Worm (Caenorhabditis elegans) whole organism, L3 larva: Measurements from ENCODE around the gene C04C3.9.
"Not testable (repeated sequence)": the region's sequence is repeated elsewhere in the genome, so short reads cannot be mapped to it uniquely, and the experiment has no call there.

Experiments used
- R02D3.7 ChIP-seq: fragments of 150-350 bp; optimal IDR thresholded peaks from 2 replicates; lab custom pipeline; 2014; ENCODE audit warnings: missing biosample characterization, missing genetic modification characterization
- ama-1 ChIP-seq: fragments of 150-350 bp; optimal IDR thresholded peaks from 2 replicates; lab custom pipeline; 2018
- ceh-16 ChIP-seq: sonication (generic microtip); optimal IDR thresholded peaks from 2 replicates; lab custom pipeline; 2017; ENCODE audit warnings: missing biosample characterization, missing genetic modification characterization
- ceh-28 ChIP-seq: fragments of 150-350 bp; optimal IDR thresholded peaks from 2 replicates; lab custom pipeline; 2014; ENCODE audit warnings: missing biosample characterization, missing genetic modification reagents, missing genetic modification characterization
- ceh-82 ChIP-seq: fragments of 150-350 bp; optimal IDR thresholded peaks from 2 replicates; lab custom pipeline; 2014; ENCODE audit warnings: missing biosample characterization, missing genetic modification characterization
- ceh-9 ChIP-seq: sonication (generic microtip); optimal IDR thresholded peaks from 2 replicates; lab custom pipeline; 2018; ENCODE audit warnings: missing biosample characterization, missing genetic modification characterization
- daf-12 ChIP-seq: fragments of 150-350 bp; optimal IDR thresholded peaks from 2 replicates; lab custom pipeline; 2014; ENCODE audit warnings: missing biosample characterization, missing genetic modification reagents, missing genetic modification characterization
- egl-5 ChIP-seq: fragments of 150-350 bp; optimal IDR thresholded peaks from 2 replicates; lab custom pipeline; 2017; ENCODE audit warnings: missing biosample characterization, missing genetic modification reagents, missing genetic modification characterization, inconsistent platforms
- elt-2 ChIP-seq: sonication (generic microtip); optimal IDR thresholded peaks from 2 replicates; lab custom pipeline; 2016; ENCODE audit warnings: missing genetic modification reagents, mild to moderate bottlenecking, missing genetic modification characterization, missing compliant biosample characterization
- eor-1 ChIP-seq, 2 experiments: fragments of 150-350 bp; optimal IDR thresholded peaks; 2 replicates each; lab custom pipeline; 2014 to 2018; ENCODE audit warnings: missing biosample characterization in 2 of 2, missing genetic modification characterization in 2 of 2
- fkh-2 ChIP-seq: fragments of 150-350 bp; optimal IDR thresholded peaks from 2 replicates; lab custom pipeline; 2014; ENCODE audit warnings: missing biosample characterization, missing genetic modification reagents, missing genetic modification characterization
- hmg-11 ChIP-seq: sonication (generic microtip); optimal IDR thresholded peaks from 2 replicates; lab custom pipeline; 2016; ENCODE audit warnings: missing genetic modification characterization, missing compliant biosample characterization
- jun-1 ChIP-seq: fragments of 150-350 bp; optimal IDR thresholded peaks from 2 replicates; lab custom pipeline; 2014; ENCODE audit warnings: missing biosample characterization, missing genetic modification reagents, missing genetic modification characterization
- lin-15B ChIP-seq: fragments of 150-350 bp; optimal IDR thresholded peaks from 2 replicates; lab custom pipeline; 2014; ENCODE audit warnings: missing biosample characterization, missing genetic modification characterization
- lin-39 ChIP-seq: fragments of 150-350 bp; optimal IDR thresholded peaks from 2 replicates; lab custom pipeline; 2018; ENCODE audit warnings: missing biosample characterization, missing genetic modification reagents, missing genetic modification characterization
- lsy-12 ChIP-seq: sonication (generic microtip); optimal IDR thresholded peaks from 2 replicates; lab custom pipeline; 2016; ENCODE audit warnings: mild to moderate bottlenecking, missing genetic modification characterization, missing compliant biosample characterization
- nfya-1 ChIP-seq: sonication (generic microtip); optimal IDR thresholded peaks from 2 replicates; lab custom pipeline; 2017; ENCODE audit warnings: missing genetic modification characterization, mild to moderate bottlenecking, missing compliant biosample characterization, antibody characterized with exemption, moderate library complexity; ENCODE audit not compliant: insufficient read depth
- nhr-11 ChIP-seq: fragments of 150-350 bp; optimal IDR thresholded peaks from 2 replicates; lab custom pipeline; 2014; ENCODE audit warnings: missing biosample characterization, missing genetic modification characterization
- nhr-23 ChIP-seq: fragments of 150-350 bp; optimal IDR thresholded peaks from 2 replicates; lab custom pipeline; 2014; ENCODE audit warnings: missing biosample characterization, missing genetic modification reagents, missing genetic modification characterization
- nhr-25 ChIP-seq: sonication (generic microtip); optimal IDR thresholded peaks from 2 replicates; lab custom pipeline; 2017; ENCODE audit warnings: missing biosample characterization, missing genetic modification characterization
- nhr-67 ChIP-seq: fragments of 150-350 bp; optimal IDR thresholded peaks from 2 replicates; lab custom pipeline; 2014; ENCODE audit warnings: missing biosample characterization, missing genetic modification characterization
- pha-4 ChIP-seq: fragments of 150-350 bp; optimal IDR thresholded peaks from 2 replicates; lab custom pipeline; 2014; ENCODE audit warnings: missing biosample characterization, missing genetic modification reagents, missing genetic modification characterization
- pqm-1 ChIP-seq: fragments of 150-350 bp; optimal IDR thresholded peaks from 2 replicates; lab custom pipeline; 2017; ENCODE audit warnings: missing biosample characterization, missing genetic modification characterization, inconsistent platforms
- sea-2 ChIP-seq: fragments of 150-350 bp; sonication (generic microtip); optimal IDR thresholded peaks from 4 replicates; lab custom pipeline; 2014; ENCODE audit warnings: missing biosample characterization, missing genetic modification reagents, missing genetic modification characterization
- unc-39 ChIP-seq: sonication (generic microtip); optimal IDR thresholded peaks from 4 replicates; lab custom pipeline; 2017; ENCODE audit warnings: missing biosample characterization, missing genetic modification characterization
- unc-62 ChIP-seq: fragments of 150-350 bp; sonication (generic microtip); optimal IDR thresholded peaks from 4 replicates; lab custom pipeline; 2014; ENCODE audit warnings: missing biosample characterization, missing genetic modification reagents, missing genetic modification characterization
- zag-1 ChIP-seq: fragments of 150-350 bp; optimal IDR thresholded peaks from 2 replicates; lab custom pipeline; 2014; ENCODE audit warnings: missing biosample characterization, missing genetic modification characterization
- ztf-4 ChIP-seq: fragments of 150-350 bp; optimal IDR thresholded peaks from 2 replicates; lab custom pipeline; 2014; ENCODE audit warnings: missing biosample characterization, missing genetic modification characterization

The C04C3.9 gene

DNA sequence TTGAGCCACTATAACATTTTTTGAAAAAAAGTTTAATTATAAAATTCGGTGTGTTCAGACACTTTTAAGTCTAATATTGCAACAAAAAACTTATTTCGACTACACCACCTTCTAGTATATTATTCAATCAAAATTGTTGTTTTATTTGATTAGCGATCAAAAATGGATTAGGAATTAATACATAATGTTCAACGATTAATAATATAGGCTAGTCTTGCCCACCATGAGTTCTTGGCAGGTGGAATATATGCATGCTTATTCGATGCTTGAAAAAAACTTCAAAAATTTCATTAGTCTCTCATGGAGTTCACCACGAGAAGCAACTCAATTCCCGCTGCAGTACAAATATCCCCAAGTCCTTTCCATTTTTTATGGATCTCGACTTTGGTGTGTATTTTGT, 7.7 kb upstream of the C04C3.9 start, which contains the start of gene srz-32:
Gene srz-32, plus strand, starts transcription at position 301 of the 400 bp plus-strand sequence.
- TF ChIP-seq nhr-67, result no peak

DNA sequence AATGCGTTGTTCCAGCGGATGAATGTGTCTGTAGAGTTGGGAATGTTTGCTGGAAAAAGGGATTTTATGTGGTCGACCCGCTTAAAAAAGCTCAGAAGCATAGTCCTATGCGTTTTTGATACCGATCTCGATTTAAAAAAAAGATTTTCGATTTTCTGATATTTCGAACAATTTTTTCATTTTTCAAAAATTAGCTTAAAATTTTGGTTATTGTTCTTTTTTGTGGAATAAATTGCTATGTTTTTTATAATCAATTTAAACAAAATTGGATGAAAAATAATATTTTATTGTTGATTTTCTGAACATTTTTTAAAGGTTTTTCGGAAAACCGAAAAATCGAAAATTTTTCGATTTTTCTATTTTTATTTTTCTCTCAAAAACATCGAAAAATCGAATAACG, 5.1 kb upstream of the C04C3.9 start, which contains the start of gene C04C3.7:
Gene C04C3.7, minus strand, starts transcription at position 101 of the 400 bp plus-strand sequence.
- not testable (repeated sequence) for TF ChIP-seq lsy-12 (tag; lab: Kevin White, UChicago); nhr-23 (tag; lab: Kevin White, UChicago); ztf-4

ce11 chrIV:3422516-3422915, 5.8 kb downstream of the C04C3.9 start, which contains the start of gene C04C3.6:
TSS of gene C04C3.6 (minus strand) at chrIV:3422616.
- TF ChIP-seq nhr-25, result no peak
- TF ChIP-seq lin-15B (tag; lab: Kevin White, UChicago), result no peak
- TF ChIP-seq eor-1 (tag; optimal IDR thresholded peaks at IDR 0.05; lab: Kevin White, UChicago), result no peak
- no peak for TF ChIP-seq R02D3.7 (tag; lab: Kevin White, UChicago)
- TF ChIP-seq jun-1 (tag; lab: Kevin White, UChicago), result no peak
- no peak for TF ChIP-seq ceh-82
- no peak for TF ChIP-seq fkh-2 (tag; lab: Kevin White, UChicago)
- TF ChIP-seq nhr-23 (tag; lab: Kevin White, UChicago), result no peak
- no peak for TF ChIP-seq lin-39 (tag; lab: Kevin White, UChicago)
- TF ChIP-seq, all 47 proteins: peak for 0

- TF ChIP-seq lin-15B (tag; lab: Kevin White, UChicago) (no peak), ceh-28 (tag; lab: Kevin White, UChicago) (peak; percentile 39)
These were observed 9.6 kb downstream of the C04C3.9 start for ce11 chrIV:3418741-3419140.

ce11 chrIV:3415383-3415782, 13.0 kb downstream of the C04C3.9 start, which contains the start of gene lgc-9:
TSS of gene lgc-9 (plus strand) at chrIV:3415683.
- TF ChIP-seq R02D3.7 (tag; lab: Kevin White, UChicago), result no peak
- TF ChIP-seq nhr-11 (tag; lab: Kevin White, UChicago), result no peak
- TF ChIP-seq ceh-9, result no peak

DNA sequence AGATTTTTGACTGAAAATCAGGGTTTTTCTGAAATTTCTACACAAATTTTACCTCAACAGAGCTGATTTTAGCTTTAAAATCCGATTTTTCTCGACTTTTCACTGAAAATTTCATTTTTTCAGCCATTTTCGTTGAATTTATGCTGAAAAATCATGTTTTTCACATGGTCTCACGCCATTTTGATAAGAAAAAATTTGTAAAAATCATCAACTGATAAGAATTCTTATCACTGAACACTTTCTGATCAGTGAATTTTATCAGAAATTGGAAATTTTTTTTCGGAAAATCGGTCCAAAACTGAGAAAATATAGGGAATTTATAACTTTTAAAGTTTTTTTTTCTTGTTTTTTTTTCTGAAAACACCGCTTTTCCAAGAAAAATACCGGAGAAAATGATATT, 27.4 kb downstream of the C04C3.9 start:
- TF ChIP-seq unc-62 (no peak), pqm-1 (peak; percentile 90), elt-2 (tag; lab: Kevin White, UChicago) (peak; percentile 83), ama-1 (lab: Kevin White, UChicago) (no peak), pha-4 (peak; percentile 27)

- TF ChIP-seq pha-4 (peak; percentile 37), lin-15B (tag; lab: Kevin White, UChicago) (peak; percentile 33), elt-2 (tag; lab: Kevin White, UChicago) (peak; percentile 28), nfya-1 (peak; percentile 65), pqm-1 (no peak), hmg-11 (tag; lab: Kevin White, UChicago) (peak; percentile 58)
These were observed 29.2 kb downstream of the C04C3.9 start, which contains the start of the genes dyf-3 and pdhb-1 for ce11 chrIV:3399015-3399722. TSS of gene dyf-3 (minus strand) at chrIV:3399231. TSS of gene pdhb-1 (plus strand) at chrIV:3399672.

ce11 chrIV:3398078-3398477, 30.3 kb downstream of the C04C3.9 start:
- TF ChIP-seq sea-2 (GFP tag; lab: Kevin White, UChicago) (no peak), ceh-16 (tag; lab: Kevin White, UChicago) (no peak), nfya-1 (no peak), nhr-11 (tag; lab: Kevin White, UChicago) (no peak), unc-39 (tag; lab: Kevin White, UChicago) (no peak), daf-12 (no peak), pqm-1 (no peak), ceh-28 (tag; lab: Kevin White, UChicago) (no peak), egl-5 (tag; lab: Kevin White, UChicago) (no peak), eor-1 (tag; optimal IDR thresholded peaks at IDR 0.05; lab: Kevin White, UChicago) (no peak), zag-1 (tag; lab: Kevin White, UChicago) (no peak)
